Worm (Caenorhabditis elegans) whole organism, L2 larva: ENCODE measurements around the gene K07H8.8.

Experiments used
- C34F6.9 ChIP-seq: fragments of 150-350 bp; optimal IDR thresholded peaks from 2 replicates; lab custom pipeline; 2014; ENCODE audit warnings: missing biosample characterization, missing genetic modification characterization
- F13H6.1 ChIP-seq: sonication (generic microtip); optimal IDR thresholded peaks from 2 replicates; lab custom pipeline; 2016; ENCODE audit warnings: missing genetic modification characterization, missing compliant biosample characterization
- Y55F3AM.14 ChIP-seq: fragments of 200-800 bp; sonication (Bioruptor generic); optimal IDR thresholded peaks from 2 replicates; lab custom pipeline; 2018; ENCODE audit warnings: mild to moderate bottlenecking, missing genetic modification characterization, missing compliant biosample characterization
- alr-1 ChIP-seq: fragments of 150-350 bp; optimal IDR thresholded peaks from 2 replicates; lab custom pipeline; 2014; ENCODE audit warnings: missing biosample characterization, missing genetic modification characterization
- aly-2 ChIP-seq: fragments of 150-350 bp; optimal IDR thresholded peaks from 2 replicates; lab custom pipeline; 2014; ENCODE audit warnings: missing biosample characterization, missing genetic modification characterization
- ama-1 ChIP-seq: fragments of 150-350 bp; optimal IDR thresholded peaks from 2 replicates; lab custom pipeline; 2018; ENCODE audit warnings: inconsistent platforms
- blmp-1 ChIP-seq: sonication (generic microtip); optimal IDR thresholded peaks from 2 replicates; lab custom pipeline; 2017; ENCODE audit warnings: missing genetic modification characterization, mild to moderate bottlenecking, missing compliant biosample characterization, antibody characterized with exemption, moderate library complexity; ENCODE audit not compliant: insufficient read depth
- ceh-16 ChIP-seq: fragments of 150-350 bp; optimal IDR thresholded peaks from 2 replicates; lab custom pipeline; 2014; ENCODE audit warnings: missing biosample characterization, missing genetic modification characterization
- ceh-82 ChIP-seq: fragments of 150-350 bp; optimal IDR thresholded peaks from 2 replicates; lab custom pipeline; 2014; ENCODE audit warnings: missing biosample characterization, missing genetic modification characterization
- crh-2 ChIP-seq: sonication (generic microtip); optimal IDR thresholded peaks from 2 replicates; lab custom pipeline; 2017; ENCODE audit warnings: missing biosample characterization, missing genetic modification characterization
- dmd-4 ChIP-seq: sonication (generic microtip); optimal IDR thresholded peaks from 2 replicates; lab custom pipeline; 2017; ENCODE audit warnings: missing biosample characterization, missing genetic modification characterization
- egl-27 ChIP-seq: sonication (generic microtip); optimal IDR thresholded peaks from 3 replicates; lab custom pipeline; 2017; ENCODE audit warnings: missing biosample characterization, missing genetic modification reagents, missing genetic modification characterization
- elt-1 ChIP-seq: fragments of 150-350 bp; optimal IDR thresholded peaks from 2 replicates; lab custom pipeline; 2014; ENCODE audit warnings: missing biosample characterization, missing genetic modification characterization
- fos-1 ChIP-seq: fragments of 150-350 bp; optimal IDR thresholded peaks from 2 replicates; lab custom pipeline; 2014; ENCODE audit warnings: missing biosample characterization, missing genetic modification characterization
- gmeb-1 ChIP-seq: fragments of 150-350 bp; optimal IDR thresholded peaks from 2 replicates; lab custom pipeline; 2014; ENCODE audit warnings: missing biosample characterization, missing genetic modification characterization
- lin-11 ChIP-seq: fragments of 150-350 bp; sonication (generic microtip); optimal IDR thresholded peaks from 2 replicates; lab custom pipeline; 2014; ENCODE audit warnings: missing biosample characterization, missing genetic modification characterization, inconsistent platforms, mixed read lengths
- lsy-2 ChIP-seq, 2 experiments: fragments of 150-350 bp in 1 of 2; sonication (generic microtip) in 1 of 2; optimal IDR thresholded peaks; 2 replicates each; lab custom pipeline; 2014 to 2017; ENCODE audit warnings: missing biosample characterization in 2 of 2, missing genetic modification characterization in 2 of 2
- mab-5 ChIP-seq: fragments of 150-350 bp; optimal IDR thresholded peaks from 2 replicates; lab custom pipeline; 2014; ENCODE audit warnings: missing biosample characterization, missing genetic modification characterization
- mbf-1 ChIP-seq: sonication (generic microtip); optimal IDR thresholded peaks from 2 replicates; lab custom pipeline; 2017; ENCODE audit warnings: missing biosample characterization, missing genetic modification characterization
- nhr-10 ChIP-seq: sonication (generic microtip); optimal IDR thresholded peaks from 2 replicates; lab custom pipeline; 2017; ENCODE audit warnings: missing biosample characterization, missing genetic modification characterization
- nhr-129 ChIP-seq: fragments of 150-350 bp; optimal IDR thresholded peaks from 2 replicates; lab custom pipeline; 2014; ENCODE audit warnings: missing biosample characterization, missing genetic modification characterization
- nhr-21 ChIP-seq: fragments of 150-350 bp; optimal IDR thresholded peaks from 2 replicates; lab custom pipeline; 2014; ENCODE audit warnings: missing biosample characterization, missing genetic modification characterization
- nhr-237 ChIP-seq: fragments of 150-350 bp; optimal IDR thresholded peaks from 2 replicates; lab custom pipeline; 2014; ENCODE audit warnings: missing biosample characterization, missing genetic modification characterization
- nhr-25 ChIP-seq: fragments of 150-350 bp; sonication (generic microtip); optimal IDR thresholded peaks from 3 replicates; lab custom pipeline; 2014; ENCODE audit warnings: missing biosample characterization, missing genetic modification characterization
- nhr-6 ChIP-seq: fragments of 150-350 bp; optimal IDR thresholded peaks from 2 replicates; lab custom pipeline; 2014; ENCODE audit warnings: missing biosample characterization, missing genetic modification characterization
- nhr-77 ChIP-seq: fragments of 150-350 bp; optimal IDR thresholded peaks from 2 replicates; lab custom pipeline; 2014; ENCODE audit warnings: missing biosample characterization, missing genetic modification characterization
- peb-1 ChIP-seq: fragments of 150-350 bp; optimal IDR thresholded peaks from 2 replicates; lab custom pipeline; 2014; ENCODE audit warnings: missing biosample characterization, missing genetic modification characterization
- sem-4 ChIP-seq: fragments of 150-350 bp; optimal IDR thresholded peaks from 2 replicates; lab custom pipeline; 2014; ENCODE audit warnings: missing biosample characterization, missing genetic modification reagents, missing genetic modification characterization
- skn-1 ChIP-seq: sonication (generic microtip); optimal IDR thresholded peaks from 2 replicates; lab custom pipeline; 2017; ENCODE audit warnings: missing biosample characterization, missing genetic modification characterization
- sma-3 ChIP-seq: sonication (generic microtip); optimal IDR thresholded peaks from 2 replicates; lab custom pipeline; 2016; ENCODE audit warnings: missing genetic modification reagents, missing genetic modification characterization, missing compliant biosample characterization
- snpc-4 ChIP-seq: fragments of 150-350 bp; optimal IDR thresholded peaks from 2 replicates; lab custom pipeline; 2014; ENCODE audit warnings: missing biosample characterization, missing genetic modification characterization
- unc-39 ChIP-seq: fragments of 150-350 bp; optimal IDR thresholded peaks from 2 replicates; lab custom pipeline; 2014; ENCODE audit warnings: missing biosample characterization, missing genetic modification characterization
- unc-55 ChIP-seq: fragments of 150-350 bp; sonication (generic microtip); optimal IDR thresholded peaks from 3 replicates; lab custom pipeline; 2014; ENCODE audit warnings: missing biosample characterization, missing genetic modification reagents, missing genetic modification characterization
- unc-62 ChIP-seq: fragments of 150-350 bp; optimal IDR thresholded peaks from 2 replicates; lab custom pipeline; 2014; ENCODE audit warnings: missing biosample characterization, missing genetic modification reagents, missing genetic modification characterization
- ztf-11 ChIP-seq: sonication (generic microtip); optimal IDR thresholded peaks from 2 replicates; lab custom pipeline; 2017; ENCODE audit warnings: missing biosample characterization, missing genetic modification characterization

K07H8.8 gene

ce11 chrIV:8302648-8303161 lies 34.5 kb upstream of the K07H8.8 start:
- no peak for TF ChIP-seq gmeb-1 (tag; lab: Kevin White, UChicago)
- TF ChIP-seq nhr-25 (tag; lab: Kevin White, UChicago) = peak; percentile 56
- TF ChIP-seq blmp-1 (tag; lab: Kevin White, UChicago) = peak; percentile 62
- TF ChIP-seq, all 48 proteins: peak for 2

ce11 chrIV:8301925-8302324 lies 33.7 kb upstream of the K07H8.8 start:
- TF ChIP-seq ceh-82 (no peak), mbf-1 (tag; lab: Kevin White, UChicago) (no peak), sem-4 (peak; percentile 27), nhr-25 (tag; lab: Kevin White, UChicago) (peak; percentile 48), ceh-16 (no peak), sma-3 (GFP tag; lab: Kevin White, UChicago) (peak; percentile 45), lin-11 (tag; lab: Kevin White, UChicago) (no peak), crh-2 (tag; lab: Kevin White, UChicago) (peak; percentile 20), peb-1 (peak; percentile 23), nhr-129 (tag; lab: Kevin White, UChicago) (peak; percentile 17), nhr-21 (tag; lab: Kevin White, UChicago) (peak; percentile 59), unc-55 (GFP tag; lab: Kevin White, UChicago) (no peak), unc-39 (tag; lab: Kevin White, UChicago) (no peak), fos-1 (peak; percentile 46), unc-62 (GFP tag; lab: Kevin White, UChicago) (no peak), egl-27 (tag; lab: Kevin White, UChicago) (no peak)

DNA sequence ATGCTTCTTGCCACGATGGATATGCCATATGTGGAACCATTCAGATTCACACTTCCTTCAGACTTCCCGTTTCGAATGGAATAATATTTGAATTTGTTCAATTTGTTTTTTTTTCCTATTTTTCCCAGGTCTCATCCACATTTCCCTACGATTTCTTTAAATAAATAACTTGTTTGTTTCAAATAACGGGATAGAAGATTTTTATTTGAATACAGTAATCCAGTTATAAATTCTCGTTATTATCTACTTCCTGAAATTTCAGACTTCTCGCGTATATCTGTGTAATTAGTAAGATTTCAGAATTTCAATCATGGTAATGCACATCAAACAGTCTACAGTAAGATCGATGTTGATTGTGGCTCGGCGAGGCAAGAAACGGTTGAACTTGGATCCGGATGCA lies 32.3 kb upstream of the K07H8.8 start, which contains the start of gene F35H10.5:
TSS of gene F35H10.5 (plus strand) at position 301 of the 400 bp plus-strand sequence.
- TF ChIP-seq sma-3 (GFP tag; lab: Kevin White, UChicago) (no peak), blmp-1 (tag; lab: Kevin White, UChicago) (no peak), gmeb-1 (tag; lab: Kevin White, UChicago) (no peak), Y55F3AM.14 (GFP tag; lab: Kevin White, UChicago) (no peak)

ce11 chrIV:8299636-8300035 lies 31.4 kb upstream of the K07H8.8 start, which contains the start of gene F35H10.6:
Gene F35H10.6 (plus strand): TSS chrIV:8299936.
- TF ChIP-seq nhr-129 (tag; lab: Kevin White, UChicago) (no peak), dmd-4 (tag; lab: Kevin White, UChicago) (no peak), lsy-2 (tag; optimal IDR thresholded peaks at IDR 0.05; lab: Kevin White, UChicago) (no peak), ama-1 (lab: Kevin White, UChicago) (no peak), mab-5 (tag; lab: Kevin White, UChicago) (no peak), elt-1 (tag; lab: Kevin White, UChicago) (no peak), alr-1 (tag; lab: Kevin White, UChicago) (no peak), nhr-6 (tag; lab: Kevin White, UChicago) (no peak), blmp-1 (tag; lab: Kevin White, UChicago) (no peak), aly-2 (no peak), peb-1 (no peak), ceh-16 (no peak), nhr-237 (tag; lab: Kevin White, UChicago) (no peak), ztf-11 (no peak), crh-2 (tag; lab: Kevin White, UChicago) (no peak)

DNA sequence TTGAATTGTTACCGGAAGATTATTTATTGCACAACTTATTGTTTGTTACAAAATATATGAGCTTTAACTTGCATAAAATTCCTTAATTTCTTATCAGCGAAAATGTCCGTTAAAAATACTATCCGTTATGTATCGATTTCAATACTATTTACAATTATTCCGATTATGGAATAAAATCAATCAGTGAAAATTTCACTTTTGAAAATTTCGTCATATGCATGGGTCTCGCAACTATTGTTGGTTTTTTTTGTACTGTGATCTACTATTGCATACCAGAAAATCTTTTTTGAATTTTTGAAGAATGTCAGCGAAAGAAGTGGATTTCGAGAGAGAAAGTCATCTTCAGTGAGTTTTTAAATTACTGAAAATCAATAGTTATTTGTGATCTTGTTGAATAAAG lies 29.0 kb upstream of the K07H8.8 start, which contains the start of gene nprl-3:
TSS of gene nprl-3 (plus strand) at position 301 of the 400 bp plus-strand sequence.
- no peak for TF ChIP-seq nhr-77 (tag; lab: Kevin White, UChicago)
- no peak for TF ChIP-seq peb-1
- TF ChIP-seq fos-1 = no peak
- TF ChIP-seq C34F6.9 (tag; lab: Kevin White, UChicago) = no peak
- no peak for TF ChIP-seq skn-1 (tag; lab: Kevin White, UChicago)
- TF ChIP-seq nhr-10 = no peak
- TF ChIP-seq F13H6.1 = no peak
- no peak for TF ChIP-seq gmeb-1 (tag; lab: Kevin White, UChicago)
- no peak for TF ChIP-seq ztf-11
- TF ChIP-seq snpc-4 (tag; lab: Kevin White, UChicago) = no peak
